Fruit fly (Drosophila melanogaster) S2 (cell line): Measurements from ENCODE around the gene papi.

Experiments
- CG8478 ChIP-seq: fragments of >200 bp; optimal IDR thresholded peaks from 2 replicates; lab custom pipeline; 2018
- CTCF ChIP-seq, 2 experiments: fragments of >200 bp; optimal IDR thresholded peaks; 2 replicates each; lab custom pipeline; 2018

papi gene

DNA sequence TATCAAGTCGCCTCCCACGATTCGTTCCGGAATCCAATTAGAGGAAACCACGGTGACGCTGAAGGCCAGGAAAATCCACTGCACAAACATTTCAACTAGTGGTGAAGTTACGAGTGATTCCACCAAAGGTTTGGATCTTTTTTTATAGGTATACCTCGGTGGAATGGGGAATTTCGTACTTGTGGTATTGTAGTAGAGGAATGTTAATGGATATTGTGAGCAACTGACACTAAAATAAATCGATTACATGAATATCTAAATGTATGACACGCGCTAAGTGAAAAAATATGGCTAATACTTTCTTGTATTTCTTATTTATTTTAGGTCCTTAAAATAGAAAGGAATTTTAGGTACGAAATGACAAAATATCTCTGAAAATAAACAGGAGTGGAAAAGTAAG lies 31.7 kb downstream of the papi start, which contains the start of gene CG17239:
Gene CG17239 (minus strand): TSS at position 101 of the 400 bp plus-strand sequence.
- TF ChIP-seq CTCF (optimal IDR thresholded peaks at IDR 0.05; lab: Kevin White, UChicago): no peak
- TF ChIP-seq CG8478 (lab: Kevin White, UChicago): no peak

DNA sequence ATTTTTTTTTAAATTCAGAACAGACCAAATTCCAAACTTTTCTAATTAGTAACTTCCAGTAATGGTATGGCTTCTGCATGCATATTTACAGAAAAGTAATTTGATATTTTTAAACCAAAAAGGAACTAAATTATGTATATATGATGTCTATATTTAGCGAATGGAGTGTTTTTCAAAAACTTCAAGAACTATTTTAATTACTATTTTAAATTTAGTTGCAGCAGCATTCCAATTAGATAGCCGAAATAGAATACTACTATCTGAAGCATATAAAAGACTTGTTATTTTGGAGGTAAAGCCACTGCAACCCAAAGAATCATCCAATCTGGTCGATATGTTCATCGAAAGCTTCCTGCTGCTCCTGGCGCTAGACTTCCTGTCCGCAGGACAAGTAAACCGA lies 32.2 kb downstream of the papi start, which contains the start of gene CG17234:
Gene CG17234 (plus strand): TSS at position 301 of the 400 bp plus-strand sequence.
- TF ChIP-seq CG8478 (lab: Kevin White, UChicago): no peak
- TF ChIP-seq CTCF (optimal IDR thresholded peaks at IDR 0.05; lab: Kevin White, UChicago): no peak

DNA sequence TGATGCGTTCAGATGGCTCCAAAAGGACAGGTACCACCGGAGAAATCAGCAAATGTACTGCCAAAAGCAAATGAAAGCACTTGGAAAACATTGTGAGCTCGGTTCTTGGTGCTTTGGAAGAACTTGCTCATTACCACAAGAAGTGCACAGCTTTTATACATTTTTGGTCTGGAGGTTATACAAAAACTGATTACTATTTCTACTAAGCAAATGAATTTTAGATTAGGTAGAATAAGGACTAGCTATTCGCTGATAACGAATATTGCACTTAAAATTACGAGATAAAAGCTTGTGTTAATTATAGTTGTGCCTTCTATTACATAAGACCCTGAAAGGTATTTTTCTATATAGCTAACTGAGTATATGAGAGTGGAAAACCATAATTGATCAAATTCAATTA lies 34.4 kb downstream of the papi start, which contains the start of gene Send1:
Gene Send1 (minus strand): TSS at position 101 of the 400 bp plus-strand sequence.
- no peak for TF ChIP-seq CG8478 (lab: Kevin White, UChicago)
- no peak for TF ChIP-seq CTCF (optimal IDR thresholded peaks at IDR 0.05; lab: Kevin White, UChicago)

DNA sequence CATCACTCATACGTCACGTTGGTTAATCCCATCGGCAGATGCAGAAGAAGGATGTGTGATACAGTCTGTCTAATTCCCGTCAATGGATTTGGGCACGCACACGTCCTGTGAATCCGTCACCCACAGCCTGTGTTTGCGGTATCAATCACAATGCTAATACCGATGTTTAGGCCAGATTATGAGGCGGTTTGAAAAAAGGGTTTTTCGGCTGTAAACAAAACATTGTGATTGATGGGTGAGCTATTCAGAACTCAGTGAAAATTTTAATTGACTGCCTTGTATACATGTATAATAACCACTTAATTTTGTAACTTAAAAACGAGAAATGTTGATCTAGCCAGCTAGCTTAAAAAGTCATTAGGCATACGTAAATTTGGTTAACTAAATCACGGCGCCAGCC lies 42.6 kb downstream of the papi start, which contains the start of gene CG4270:
Gene CG4270 (plus strand): TSS at position 301 of the 400 bp plus-strand sequence.
- TF ChIP-seq CTCF (optimal IDR thresholded peaks at IDR 0.05; lab: Kevin White, UChicago): no peak
- no peak for TF ChIP-seq CG8478 (lab: Kevin White, UChicago)

DNA sequence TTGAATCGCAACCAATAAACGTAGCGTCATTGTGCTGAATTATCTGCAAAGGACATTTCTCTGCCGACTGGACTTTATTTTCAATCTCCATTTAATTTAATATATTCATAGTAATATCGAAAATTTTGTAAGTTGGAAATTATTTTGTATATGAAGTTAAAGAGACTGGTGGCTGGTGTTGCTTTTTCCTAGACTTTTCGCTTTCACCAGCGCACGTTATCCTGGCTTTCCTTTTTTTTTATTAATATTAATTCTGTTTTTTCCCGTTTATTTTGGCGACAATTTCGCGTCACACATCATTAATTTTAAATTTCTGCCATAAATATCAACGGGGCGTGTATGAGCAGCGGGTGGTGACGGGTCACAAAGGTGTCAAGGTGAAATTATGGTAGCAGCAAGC lies 44.7 kb downstream of the papi start, which contains the start of gene CG34049:
Gene CG34049 (minus strand): TSS at position 101 of the 400 bp plus-strand sequence.
- TF ChIP-seq CTCF (optimal IDR thresholded peaks at IDR 0.05; lab: Kevin White, UChicago) (no peak), CG8478 (lab: Kevin White, UChicago) (no peak)

DNA sequence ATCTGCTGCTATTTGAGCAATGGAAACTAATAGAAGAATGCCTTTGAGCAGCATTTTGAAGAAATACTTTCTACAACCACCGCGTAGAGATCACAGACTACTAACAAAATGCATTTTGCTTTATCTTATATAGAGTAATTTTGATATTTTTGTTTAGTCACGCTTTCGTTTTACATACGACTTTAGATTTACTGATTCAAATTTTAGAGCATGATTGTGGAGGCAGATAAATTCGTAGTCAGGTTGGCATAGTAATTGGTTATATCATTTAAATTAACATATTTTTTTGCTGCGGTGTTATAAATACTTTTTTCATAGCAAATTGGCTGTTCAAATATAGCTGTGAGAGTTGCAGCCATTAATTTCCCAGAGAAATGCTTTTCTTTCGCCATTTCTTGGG lies 48.5 kb downstream of the papi start, which contains the start of gene CG17242:
Gene CG17242 (minus strand): TSS at position 101 of the 400 bp plus-strand sequence.
- TF ChIP-seq CTCF (optimal IDR thresholded peaks at IDR 0.05; lab: Kevin White, UChicago): no peak
- TF ChIP-seq CG8478 (lab: Kevin White, UChicago): no peak
